Worm (Caenorhabditis elegans): ENCODE measurements around the gene ints-5.

- TF ChIP-seq ztf-23 (GFP tag; IDR thresholded peaks at IDR 0.05) (no peak), tab-1 (GFP tag; IDR thresholded peaks at IDR 0.05) (no peak), T22C8.4 (GFP tag; IDR thresholded peaks at IDR 0.05) (no peak), cog-1 (tag; optimal IDR thresholded peaks at IDR 0.05) (no peak), ztf-29 (GFP tag; IDR thresholded peaks at IDR 0.05) (no peak), flt-1 (GFP tag; IDR thresholded peaks at IDR 0.05) (no peak), ref-1 (GFP tag; conservative IDR thresholded peaks at IDR 0.05) (no peak)
Observed at ce11 chrV:18564786-18565185, 31.0 kb downstream of the ints-5 start, which contains the start of gene srg-34.

All from whole organism, midembryonic.